Worm (Caenorhabditis elegans) whole organism, L1 larva: ENCODE results near the gene fip-4.

Experiments
- C04F5.9 ChIP-seq: sonication (generic microtip); optimal IDR thresholded peaks from 2 replicates; lab custom pipeline; 2016; ENCODE audit warnings: missing genetic modification characterization, missing compliant biosample characterization
- C16A3.4 ChIP-seq: fragments of 150-350 bp; optimal IDR thresholded peaks from 2 replicates; lab custom pipeline; 2014; ENCODE audit warnings: missing biosample characterization, missing genetic modification characterization
- C34B4.2 ChIP-seq: sonication (generic microtip); optimal IDR thresholded peaks from 2 replicates; lab custom pipeline; 2017; ENCODE audit warnings: mild to moderate bottlenecking, missing genetic modification characterization, missing compliant biosample characterization
- F16B12.6 ChIP-seq: fragments of 150-350 bp; optimal IDR thresholded peaks from 2 replicates; lab custom pipeline; 2014; ENCODE audit warnings: missing biosample characterization, missing genetic modification characterization
- aly-2 ChIP-seq: fragments of 150-350 bp; optimal IDR thresholded peaks from 2 replicates; lab custom pipeline; 2014; ENCODE audit warnings: missing biosample characterization, missing genetic modification characterization
- ama-1 ChIP-seq: fragments of 150-350 bp; optimal IDR thresholded peaks from 2 replicates; lab custom pipeline; 2014
- blmp-1 ChIP-seq: fragments of 150-350 bp; optimal IDR thresholded peaks from 2 replicates; lab custom pipeline; 2014; ENCODE audit warnings: missing biosample characterization, missing genetic modification characterization
- ceh-8 ChIP-seq: fragments of 200-800 bp; sonication (Bioruptor generic); optimal IDR thresholded peaks from 2 replicates; lab custom pipeline; 2018; ENCODE audit warnings: mild to moderate bottlenecking, missing genetic modification characterization, moderate library complexity, missing compliant biosample characterization
- ceh-82 ChIP-seq, 3 experiments: fragments of 150-350 bp in 1 of 3; sonication (generic microtip) in 2 of 3; optimal IDR thresholded peaks; 2 replicates each; lab custom pipeline; 2014 to 2017; ENCODE audit warnings: missing biosample characterization in 3 of 3, missing genetic modification characterization in 3 of 3
- dsc-1 ChIP-seq: sonication (generic microtip); optimal IDR thresholded peaks from 2 replicates; lab custom pipeline; 2016; ENCODE audit warnings: mild to moderate bottlenecking, missing genetic modification characterization, missing compliant biosample characterization
- efl-1 ChIP-seq, 4 experiments: fragments of 150-350 bp; optimal IDR thresholded peaks in 3 of 4; peaks in 1 of 4; 1 replicate in 1 of 4; 2 replicates in 3 of 4; lab custom pipeline; 2014; ENCODE audit warnings: missing biosample characterization in 2 of 4, missing genetic modification characterization in 2 of 4, missing genetic modification reagents in 2 of 4
- egl-13 ChIP-seq: sonication (generic microtip); optimal IDR thresholded peaks from 2 replicates; lab custom pipeline; 2016; ENCODE audit warnings: missing genotype, missing genetic modification reagents, missing genetic modification characterization, missing compliant biosample characterization
- egl-27 ChIP-seq, 2 experiments: fragments of 150-350 bp in 1 of 2; sonication (generic microtip); optimal IDR thresholded peaks; 3 replicates each; lab custom pipeline; 2017 to 2018; ENCODE audit warnings: missing biosample characterization in 2 of 2, missing genetic modification characterization in 2 of 2, missing genetic modification reagents in 2 of 2
- elt-2 ChIP-seq: sonication (generic microtip); optimal IDR thresholded peaks from 2 replicates; lab custom pipeline; 2016; ENCODE audit warnings: missing genetic modification characterization, mild to moderate bottlenecking, inconsistent platforms, missing compliant biosample characterization, missing genetic modification reagents
- fos-1 ChIP-seq: fragments of 150-350 bp; optimal IDR thresholded peaks from 2 replicates; lab custom pipeline; 2014; ENCODE audit warnings: missing biosample characterization, missing genetic modification characterization
- grh-1 ChIP-seq: fragments of 200-800 bp; sonication (Bioruptor generic); IDR thresholded peaks from 2 replicates; pipeline ENCODE4 v1.3.6; 2022; ENCODE audit warnings: missing genetic modification reagents, missing genetic modification characterization, missing compliant biosample characterization
- hlh-17 ChIP-seq: fragments of 200-800 bp; sonication (Bioruptor generic); optimal IDR thresholded peaks from 2 replicates; lab custom pipeline; 2018; ENCODE audit warnings: missing genetic modification characterization, mild to moderate bottlenecking, missing compliant biosample characterization, moderate library complexity, borderline replicate concordance
- hlh-4 ChIP-seq: sonication (generic microtip); optimal IDR thresholded peaks from 2 replicates; lab custom pipeline; 2016; ENCODE audit warnings: mild to moderate bottlenecking, missing genetic modification characterization, missing compliant biosample characterization
- isw-1 ChIP-seq: fragments of 200-800 bp; sonication (Bioruptor generic); IDR thresholded peaks from 2 replicates; pipeline ENCODE4 v1.3.6; 2022; ENCODE audit warnings: missing genetic modification characterization, missing compliant biosample characterization
- lin-13 ChIP-seq: fragments of 150-350 bp; optimal IDR thresholded peaks from 2 replicates; lab custom pipeline; 2014; ENCODE audit warnings: missing biosample characterization, missing genetic modification reagents, missing genetic modification characterization
- lin-15B ChIP-seq: fragments of 150-350 bp; sonication (generic microtip); optimal IDR thresholded peaks from 3 replicates; lab custom pipeline; 2014; ENCODE audit warnings: missing biosample characterization, missing genetic modification characterization
- lin-35 ChIP-seq, 2 experiments: fragments of 150-350 bp; optimal IDR thresholded peaks; 2 replicates each; lab custom pipeline; 2014; ENCODE audit warnings: missing biosample characterization in 2 of 2, missing genetic modification characterization in 2 of 2, missing genetic modification reagents in 2 of 2
- mef-2 ChIP-seq: fragments of 150-350 bp; optimal IDR thresholded peaks from 2 replicates; lab custom pipeline; 2014; ENCODE audit warnings: missing biosample characterization, missing genetic modification characterization
- nhr-19 ChIP-seq: fragments of 200-800 bp; sonication (Bioruptor generic); conservative IDR thresholded peaks from 2 replicates; pipeline ENCODE4 v1.3.6; 2022; ENCODE audit warnings: missing genetic modification characterization, missing compliant biosample characterization
- nhr-20 ChIP-seq: sonication (generic microtip); optimal IDR thresholded peaks from 2 replicates; lab custom pipeline; 2016; ENCODE audit warnings: mild to moderate bottlenecking, missing genetic modification characterization, missing compliant biosample characterization
- nhr-237 ChIP-seq: fragments of 150-350 bp; optimal IDR thresholded peaks from 2 replicates; lab custom pipeline; 2014; ENCODE audit warnings: missing biosample characterization, missing genetic modification characterization
- nhr-28 ChIP-seq: fragments of 150-350 bp; optimal IDR thresholded peaks from 2 replicates; lab custom pipeline; 2014; ENCODE audit warnings: missing biosample characterization, missing genetic modification characterization
- nhr-47 ChIP-seq: sonication (generic microtip); optimal IDR thresholded peaks from 2 replicates; lab custom pipeline; 2016; ENCODE audit warnings: mild to moderate bottlenecking, missing genetic modification characterization, moderate library complexity, missing compliant biosample characterization
- nhr-71 ChIP-seq: sonication (generic microtip); optimal IDR thresholded peaks from 2 replicates; lab custom pipeline; 2016; ENCODE audit warnings: mild to moderate bottlenecking, missing genetic modification characterization, moderate library complexity, missing compliant biosample characterization
- nhr-76 ChIP-seq: sonication (generic microtip); optimal IDR thresholded peaks from 2 replicates; lab custom pipeline; 2017; ENCODE audit warnings: missing biosample characterization, missing genetic modification characterization
- nhr-77 ChIP-seq: fragments of 150-350 bp; optimal IDR thresholded peaks from 2 replicates; lab custom pipeline; 2014; ENCODE audit warnings: missing biosample characterization, missing genetic modification characterization
- nhr-84 ChIP-seq: sonication (generic microtip); optimal IDR thresholded peaks from 2 replicates; lab custom pipeline; 2017; ENCODE audit warnings: missing biosample characterization, missing genetic modification characterization
- nhr-85 ChIP-seq: sonication (generic microtip); peaks from one replicate; lab custom pipeline; 2016; ENCODE audit warnings: missing genetic modification characterization, inconsistent platforms, missing compliant biosample characterization
- nhr-90 ChIP-seq: sonication (generic microtip); optimal IDR thresholded peaks from 2 replicates; lab custom pipeline; 2016; ENCODE audit warnings: mild to moderate bottlenecking, missing genetic modification characterization, missing compliant biosample characterization; ENCODE audit not compliant: poor library complexity
- pqm-1 ChIP-seq: sonication (generic microtip); optimal IDR thresholded peaks from 3 replicates; lab custom pipeline; 2017; ENCODE audit warnings: missing biosample characterization, missing genetic modification characterization
- snu-23 ChIP-seq: sonication (generic microtip); optimal IDR thresholded peaks from 2 replicates; lab custom pipeline; 2016; ENCODE audit warnings: missing genetic modification characterization, missing compliant biosample characterization
- sox-4 ChIP-seq: sonication (generic microtip); optimal IDR thresholded peaks from 2 replicates; lab custom pipeline; 2016; ENCODE audit warnings: missing genetic modification characterization, missing compliant biosample characterization
- swsn-7 ChIP-seq: sonication (generic microtip); optimal IDR thresholded peaks from 2 replicates; lab custom pipeline; 2016; ENCODE audit warnings: missing genetic modification characterization, missing compliant biosample characterization
- tbx-2 ChIP-seq: sonication (generic microtip); optimal IDR thresholded peaks from 2 replicates; lab custom pipeline; 2016; ENCODE audit warnings: missing genetic modification characterization, missing compliant biosample characterization
- unc-130 ChIP-seq: fragments of 150-350 bp; optimal IDR thresholded peaks from 2 replicates; lab custom pipeline; 2017; ENCODE audit warnings: missing biosample characterization, missing genetic modification characterization, inconsistent platforms
- unc-30 ChIP-seq: sonication (generic microtip); optimal IDR thresholded peaks from 2 replicates; lab custom pipeline; 2017; ENCODE audit warnings: missing biosample characterization, missing genetic modification characterization
- unc-62 ChIP-seq: fragments of 150-350 bp; optimal IDR thresholded peaks from 2 replicates; lab custom pipeline; 2014; ENCODE audit warnings: missing biosample characterization, missing genetic modification reagents, missing genetic modification characterization
- unc-86 ChIP-seq: sonication (generic microtip); optimal IDR thresholded peaks from 2 replicates; lab custom pipeline; 2016; ENCODE audit warnings: missing genetic modification characterization, missing compliant biosample characterization
- unc-98 ChIP-seq: fragments of 200-800 bp; sonication (Bioruptor generic); IDR thresholded peaks from 2 replicates; pipeline ENCODE4 v1.3.6; 2022; ENCODE audit warnings: missing genetic modification characterization, missing compliant biosample characterization
- xbp-1 ChIP-seq: sonication (generic microtip); optimal IDR thresholded peaks from 2 replicates; lab custom pipeline; 2016; ENCODE audit warnings: missing genetic modification characterization, missing compliant biosample characterization
- zag-1 ChIP-seq: fragments of 150-350 bp; optimal IDR thresholded peaks from 2 replicates; lab custom pipeline; 2014; ENCODE audit warnings: missing biosample characterization, missing genetic modification characterization
- ztf-11 ChIP-seq, 2 experiments: sonication (generic microtip); optimal IDR thresholded peaks; 2 replicates each; lab custom pipeline; 2016 to 2017; ENCODE audit warnings: missing genetic modification characterization in 2 of 2, missing biosample characterization in 1 of 2, missing compliant biosample characterization in 1 of 2
- ztf-4 ChIP-seq: fragments of 150-350 bp; optimal IDR thresholded peaks from 2 replicates; lab custom pipeline; 2014; ENCODE audit warnings: missing biosample characterization, missing genetic modification characterization

fip-4 gene

DNA sequence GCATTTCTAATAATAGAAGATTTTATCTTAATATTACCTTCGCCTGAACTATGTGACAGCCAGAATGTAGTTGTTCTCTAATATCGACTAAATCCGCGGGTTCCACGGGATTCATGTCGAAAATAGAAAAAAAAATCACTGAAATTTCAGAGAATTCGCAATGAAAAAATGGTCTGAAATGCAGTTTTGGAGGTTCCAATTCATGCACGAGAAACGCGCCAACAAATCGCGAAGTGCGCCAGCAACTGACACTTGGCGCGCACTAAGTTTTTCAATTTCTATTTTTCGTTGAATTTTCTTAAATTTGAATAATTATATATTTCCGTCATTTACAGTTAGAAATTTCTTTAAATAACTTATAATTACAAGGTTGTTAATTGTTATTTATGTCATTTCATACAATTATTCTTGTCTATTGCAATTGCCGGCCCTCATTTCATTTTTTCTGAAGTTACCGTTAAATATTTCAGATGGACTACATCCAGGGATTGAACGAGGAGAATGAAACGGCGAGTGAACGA, 41.2 kb downstream of the fip-4 start, which contains the start of the genes F25G6.9 and symk-1 (continued):
- TF ChIP-seq C34B4.2 (tag; lab: Kevin White, UChicago) (no peak), egl-27 (tag; optimal IDR thresholded peaks at IDR 0.05; lab: Kevin White, UChicago) (no peak), blmp-1 (no peak), unc-30 (tag; lab: Kevin White, UChicago) (no peak), nhr-28 (tag; lab: Kevin White, UChicago) (no peak), dsc-1 (tag; lab: Kevin White, UChicago) (peak; percentile 82), isw-1 (peak; percentile 66), C16A3.4 (tag; lab: Kevin White, UChicago) (peak; percentile 10), lin-35 (GFP tag; optimal IDR thresholded peaks at IDR 0.05; lab: Kevin White, UChicago) (peak; percentile 70 to 73), nhr-47 (tag; lab: Kevin White, UChicago) (peak; percentile 89), ztf-4 (tag; lab: Kevin White, UChicago) (peak; percentile 12), nhr-85 (tag; lab: Kevin White, UChicago) (peak; percentile 86), xbp-1 (tag; lab: Kevin White, UChicago) (peak; percentile 76), tbx-2 (tag; lab: Kevin White, UChicago) (peak; percentile 81), unc-98 (GFP tag; lab: Robert Waterston, UW) (no peak), nhr-84 (no peak), nhr-90 (tag; lab: Kevin White, UChicago) (peak; percentile 79), C04F5.9 (no peak), grh-1 (peak; percentile 44), pqm-1 (tag; lab: Kevin White, UChicago) (no peak), ceh-8 (peak; percentile 37), hlh-4 (tag; lab: Kevin White, UChicago) (no peak), mef-2 (tag; lab: Kevin White, UChicago) (no peak), swsn-7 (tag; lab: Kevin White, UChicago) (peak; percentile 82), ceh-82 (tag; optimal IDR thresholded peaks at IDR 0.05; lab: Kevin White, UChicago) (peak; percentile 58 to 74 (median 69)), fos-1 (tag; lab: Kevin White, UChicago) (peak; percentile 7), zag-1 (tag; lab: Kevin White, UChicago) (no peak), nhr-237 (tag; lab: Kevin White, UChicago) (no peak), F16B12.6 (tag; lab: Kevin White, UChicago) (peak; percentile 3), nhr-71 (tag; lab: Kevin White, UChicago) (peak; percentile 86), unc-130 (peak; percentile 12), ama-1 (lab: Kevin White, UChicago) (no peak), egl-13 (tag; lab: Kevin White, UChicago) (peak; percentile 29), hlh-17 (no peak), nhr-20 (tag; lab: Kevin White, UChicago) (peak; percentile 77), aly-2 (tag; lab: Kevin White, UChicago) (peak; percentile 56), sox-4 (tag; lab: Kevin White, UChicago) (peak; percentile 57)

DNA sequence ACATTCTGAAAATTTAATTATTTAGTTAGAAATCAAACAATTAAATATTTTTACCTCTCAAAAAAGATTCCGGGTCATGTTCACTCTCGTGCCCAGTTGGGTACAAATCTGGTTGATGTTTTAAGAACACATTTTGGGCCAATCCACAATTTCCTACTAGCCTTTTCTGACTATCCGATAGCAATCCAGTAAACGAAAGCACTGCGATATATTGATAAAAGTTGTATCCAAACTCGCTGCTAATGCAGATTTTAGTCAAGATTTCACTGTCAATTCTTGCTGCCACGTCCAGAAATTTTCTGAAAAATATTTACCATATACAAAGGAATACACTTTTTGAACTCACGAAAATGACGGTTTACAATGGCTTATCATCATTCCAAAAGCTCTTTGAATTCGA, 41.9 kb downstream of the fip-4 start:
- TF ChIP-seq unc-62 (GFP tag; lab: Kevin White, UChicago): no peak
- no peak for TF ChIP-seq efl-1 (optimal IDR thresholded peaks at IDR 0.05; lab: Kevin White, UChicago)
- TF ChIP-seq efl-1 (GFP tag; optimal IDR thresholded peaks at IDR 0.05 in 1 of 2; lab: Kevin White, UChicago): peak in 1 of 2 experiments; percentile 76

ce11 chrV:8565075-8565474, 46.0 kb downstream of the fip-4 start, which contains the start of gene F25G6.8:
Gene F25G6.8 (minus strand): TSS chrV:8565175.
- TF ChIP-seq nhr-77 (tag; lab: Kevin White, UChicago): no peak
- TF ChIP-seq mef-2 (tag; lab: Kevin White, UChicago): no peak
- no peak for TF ChIP-seq nhr-85 (tag; lab: Kevin White, UChicago)
- no peak for TF ChIP-seq nhr-71 (tag; lab: Kevin White, UChicago)
- no peak for TF ChIP-seq unc-86 (tag; lab: Kevin White, UChicago)
- TF ChIP-seq C04F5.9: no peak
- TF ChIP-seq nhr-76 (tag; lab: Kevin White, UChicago): no peak
- TF ChIP-seq elt-2 (tag; lab: Kevin White, UChicago): no peak
- no peak for TF ChIP-seq nhr-20 (tag; lab: Kevin White, UChicago)
- TF ChIP-seq lin-15B (tag; lab: Kevin White, UChicago): no peak
- TF ChIP-seq snu-23 (GFP tag; lab: Kevin White, UChicago): no peak
- TF ChIP-seq lin-35 (GFP tag; optimal IDR thresholded peaks at IDR 0.05; lab: Kevin White, UChicago): no peak
- no peak for TF ChIP-seq lin-13 (GFP tag; lab: Kevin White, UChicago)
- TF ChIP-seq nhr-19 (GFP tag; lab: Robert Waterston, UW): no peak
- no peak for TF ChIP-seq grh-1
- no peak for TF ChIP-seq ztf-11 (tag; optimal IDR thresholded peaks at IDR 0.05; lab: Kevin White, UChicago)
